Worm (Caenorhabditis elegans) whole organism, young adult: ENCODE measurements around the gene damt-1.

ENCODE experiments used
- B0035.1 ChIP-seq: sonication (generic microtip); optimal IDR thresholded peaks from 2 replicates; lab custom pipeline; 2016; ENCODE audit warnings: missing genetic modification characterization, mild to moderate bottlenecking, missing compliant biosample characterization, missing genotype, missing genetic modification reagents
- B0336.3 ChIP-seq: fragments of 200-800 bp; sonication (Bioruptor generic); IDR thresholded peaks from 2 replicates; pipeline ENCODE4 v1.3.6; 2022; ENCODE audit warnings: missing genetic modification characterization, missing compliant biosample characterization
- F39B2.1 ChIP-seq: fragments of 200-800 bp; sonication (Bioruptor generic); IDR thresholded peaks from 2 replicates; pipeline ENCODE4 v1.3.6; 2022; ENCODE audit warnings: missing genetic modification reagents, missing genetic modification characterization, missing compliant biosample characterization
- F55B11.4 ChIP-seq: sonication (generic microtip); optimal IDR thresholded peaks from 2 replicates; lab custom pipeline; 2016; ENCODE audit warnings: missing compliant biosample characterization, missing genetic modification characterization, borderline replicate concordance; ENCODE audit not compliant: insufficient read depth
- T26A5.8 ChIP-seq: sonication (generic microtip); optimal IDR thresholded peaks from 2 replicates; lab custom pipeline; 2016; ENCODE audit warnings: missing genetic modification characterization, missing compliant biosample characterization
- Y53G8AR.9 ChIP-seq: fragments of 200-800 bp; sonication (Bioruptor generic); conservative IDR thresholded peaks from 2 replicates; pipeline ENCODE4 v1.3.6; 2022; ENCODE audit warnings: missing genetic modification reagents, missing genetic modification characterization, missing compliant biosample characterization
- Y56A3A.18 ChIP-seq: fragments of 200-800 bp; sonication (Bioruptor generic); IDR thresholded peaks from 2 replicates; pipeline ENCODE4 v1.3.6; 2022; ENCODE audit warnings: missing genetic modification reagents, missing genetic modification characterization, missing compliant biosample characterization
- Y79H2A.3 ChIP-seq: fragments of 200-800 bp; sonication (Bioruptor generic); conservative IDR thresholded peaks from 2 replicates; pipeline ENCODE4 v1.3.6; 2022; ENCODE audit warnings: missing genetic modification reagents, missing genetic modification characterization, missing compliant biosample characterization
- ZK185.1 ChIP-seq: sonication (generic microtip); optimal IDR thresholded peaks from 2 replicates; lab custom pipeline; 2016; ENCODE audit warnings: mild to moderate bottlenecking, missing genetic modification characterization, missing compliant biosample characterization; ENCODE audit not compliant: poor library complexity, severe bottlenecking
- ama-1 ChIP-seq, 3 experiments: fragments of 150-350 bp in 1 of 3; sonication (generic microtip) in 2 of 3; optimal IDR thresholded peaks; 2 replicates each; lab custom pipeline; 2014 to 2018; ENCODE audit warnings: missing biosample characterization in 2 of 3, missing genetic modification characterization in 2 of 3, missing genetic modification reagents in 2 of 3
- aptf-3 ChIP-seq: fragments of 200-800 bp; sonication (Bioruptor generic); IDR thresholded peaks from 2 replicates; pipeline ENCODE4 v1.3.6; 2022; ENCODE audit warnings: missing genetic modification characterization, missing compliant biosample characterization
- athp-1 ChIP-seq: sonication (generic microtip); optimal IDR thresholded peaks from 2 replicates; lab custom pipeline; 2017; ENCODE audit warnings: mild to moderate bottlenecking, missing genetic modification characterization, missing compliant biosample characterization
- attf-6 ChIP-seq: fragments of 200-800 bp; sonication (Bioruptor generic); IDR thresholded peaks from 2 replicates; pipeline ENCODE4 v1.3.6; 2022; ENCODE audit warnings: missing genetic modification reagents, missing genetic modification characterization, missing compliant biosample characterization
- cebp-1 ChIP-seq, 2 experiments: fragments of 200-800 bp in 1 of 2; sonication (Bioruptor generic) in 1 of 2; sonication (generic microtip) in 1 of 2; IDR thresholded peaks in 1 of 2; optimal IDR thresholded peaks in 1 of 2; 2 replicates each; pipeline versions ENCODE4 v1.3.6 to Lab custom; 2017 to 2022; ENCODE audit warnings: missing compliant biosample characterization in 2 of 2, missing genetic modification characterization in 2 of 2, mild to moderate bottlenecking in 1 of 2, missing genetic modification reagents in 1 of 2, moderate library complexity in 1 of 2
- ceh-100 ChIP-seq: fragments of 200-800 bp; sonication (Bioruptor generic); IDR thresholded peaks from 2 replicates; pipeline ENCODE4 v1.3.6; 2022; ENCODE audit warnings: missing genetic modification reagents, missing genetic modification characterization, missing compliant biosample characterization
- ceh-40 ChIP-seq: fragments of 200-800 bp; sonication (Bioruptor generic); IDR thresholded peaks from 2 replicates; pipeline ENCODE4 v1.3.6; 2022; ENCODE audit warnings: missing genetic modification characterization, missing compliant biosample characterization
- ceh-58 ChIP-seq: fragments of 200-800 bp; sonication (Bioruptor generic); IDR thresholded peaks from 2 replicates; pipeline ENCODE4 v1.3.6; 2022; ENCODE audit warnings: missing genetic modification characterization, missing compliant biosample characterization
- ceh-91 ChIP-seq: fragments of 200-800 bp; sonication (Bioruptor generic); IDR thresholded peaks from 2 replicates; pipeline ENCODE4 v1.3.6; 2022; ENCODE audit warnings: missing genetic modification reagents, missing genetic modification characterization, missing compliant biosample characterization
- efl-1 ChIP-seq: fragments of 150-350 bp; optimal IDR thresholded peaks from 2 replicates; lab custom pipeline; 2014; ENCODE audit warnings: missing biosample characterization, missing genetic modification reagents, missing genetic modification characterization
- egl-44 ChIP-seq: fragments of 200-800 bp; sonication (Bioruptor generic); IDR thresholded peaks from 2 replicates; pipeline ENCODE4 v1.3.6; 2022; ENCODE audit warnings: missing genetic modification reagents, missing genetic modification characterization, missing compliant biosample characterization
- egrh-3 ChIP-seq: fragments of 200-800 bp; sonication (Bioruptor generic); IDR thresholded peaks from 2 replicates; pipeline ENCODE4 v1.3.6; 2022; ENCODE audit warnings: missing genetic modification reagents, missing genetic modification characterization, missing compliant biosample characterization
- fkh-3 ChIP-seq: sonication (generic microtip); optimal IDR thresholded peaks from 2 replicates; lab custom pipeline; 2016; ENCODE audit warnings: mild to moderate bottlenecking, missing genetic modification characterization, missing compliant biosample characterization
- hmg-1.2 ChIP-seq: fragments of 200-800 bp; sonication (Bioruptor generic); IDR thresholded peaks from 2 replicates; pipeline ENCODE4 v1.3.6; 2022; ENCODE audit warnings: missing genetic modification reagents, missing genetic modification characterization, missing compliant biosample characterization
- hrde-1 ChIP-seq: sonication (generic microtip); optimal IDR thresholded peaks from 2 replicates; lab custom pipeline; 2016; ENCODE audit warnings: missing genetic modification characterization, mild to moderate bottlenecking, missing compliant biosample characterization, moderate library complexity, missing genotype, missing genetic modification reagents, borderline replicate concordance
- lag-1 ChIP-seq: fragments of 200-800 bp; sonication (Bioruptor generic); IDR thresholded peaks from 2 replicates; pipeline ENCODE4 v1.3.6; 2022; ENCODE audit warnings: missing genetic modification reagents, missing genetic modification characterization, missing compliant biosample characterization
- let-526 ChIP-seq: fragments of 200-800 bp; sonication (Bioruptor generic); IDR thresholded peaks from 2 replicates; pipeline ENCODE4 v1.3.6; 2022; ENCODE audit warnings: missing genetic modification reagents, missing genetic modification characterization, missing compliant biosample characterization
- lsl-1 ChIP-seq: fragments of 200-800 bp; sonication (Bioruptor generic); optimal IDR thresholded peaks from 2 replicates; lab custom pipeline; 2018; ENCODE audit warnings: mild to moderate bottlenecking, missing genetic modification characterization, moderate library complexity, missing compliant biosample characterization
- madf-3 ChIP-seq: fragments of 200-800 bp; sonication (Bioruptor generic); IDR thresholded peaks from 2 replicates; pipeline ENCODE4 v1.3.6; 2022; ENCODE audit warnings: missing genetic modification reagents, missing genetic modification characterization, missing compliant biosample characterization
- madf-6 ChIP-seq: fragments of 200-800 bp; sonication (Bioruptor generic); IDR thresholded peaks from 2 replicates; pipeline ENCODE4 v1.3.6; 2022; ENCODE audit warnings: missing genetic modification reagents, missing genetic modification characterization, missing compliant biosample characterization
- mxl-1 ChIP-seq: sonication (generic microtip); optimal IDR thresholded peaks from 2 replicates; lab custom pipeline; 2016; ENCODE audit warnings: missing genetic modification characterization, missing compliant biosample characterization
- nfyb-1 ChIP-seq: fragments of 200-800 bp; sonication (Bioruptor generic); IDR thresholded peaks from 2 replicates; pipeline ENCODE4 v1.3.6; 2022; ENCODE audit warnings: missing genetic modification reagents, missing genetic modification characterization, missing compliant biosample characterization
- nhr-120 ChIP-seq: fragments of 200-800 bp; sonication (Bioruptor generic); IDR thresholded peaks from 2 replicates; pipeline ENCODE4 v1.3.6; 2022; ENCODE audit warnings: missing genetic modification characterization, missing compliant biosample characterization
- nhr-179 ChIP-seq: sonication (generic microtip); optimal IDR thresholded peaks from 2 replicates; lab custom pipeline; 2016; ENCODE audit warnings: mild to moderate bottlenecking, missing genetic modification characterization, missing compliant biosample characterization
- pha-4 ChIP-seq: fragments of 150-350 bp; sonication (generic microtip); optimal IDR thresholded peaks from 2 replicates; lab custom pipeline; 2014; ENCODE audit warnings: missing biosample characterization, missing genetic modification reagents, missing genetic modification characterization
- rec-8 ChIP-seq, 2 experiments: sonication (generic microtip); optimal IDR thresholded peaks; 2 replicates each; lab custom pipeline; 2016; ENCODE audit warnings: mild to moderate bottlenecking in 2 of 2, missing genetic modification characterization in 2 of 2, missing genetic modification reagents in 2 of 2, missing genotype in 2 of 2, missing biosample characterization in 1 of 2, missing compliant biosample characterization in 1 of 2, moderate library complexity in 1 of 2
- repo-1 ChIP-seq: sonication (generic microtip); optimal IDR thresholded peaks from 2 replicates; lab custom pipeline; 2017; ENCODE audit warnings: mild to moderate bottlenecking, missing genetic modification characterization, missing compliant biosample characterization
- sdz-38 ChIP-seq: sonication (generic microtip); optimal IDR thresholded peaks from 2 replicates; lab custom pipeline; 2016; ENCODE audit warnings: missing genotype, missing genetic modification characterization, missing compliant biosample characterization
- sptf-2 ChIP-seq: fragments of 200-800 bp; sonication (Bioruptor generic); optimal IDR thresholded peaks from 2 replicates; lab custom pipeline; 2018; ENCODE audit warnings: mild to moderate bottlenecking, missing genetic modification characterization, missing compliant biosample characterization
- tbp1 ChIP-seq: fragments of 200-800 bp; sonication (Bioruptor generic); optimal IDR thresholded peaks from 2 replicates; lab custom pipeline; 2018; ENCODE audit warnings: mild to moderate bottlenecking, missing genetic modification characterization, missing compliant biosample characterization
- unc-62 ChIP-seq: fragments of 150-350 bp; optimal IDR thresholded peaks from 2 replicates; lab custom pipeline; 2014; ENCODE audit warnings: missing biosample characterization, missing genetic modification reagents, missing genetic modification characterization
- zim-3 ChIP-seq: sonication (generic microtip); optimal IDR thresholded peaks from 2 replicates; lab custom pipeline; 2017; ENCODE audit warnings: mild to moderate bottlenecking, missing genetic modification characterization, moderate library complexity, missing compliant biosample characterization
- ztf-22 ChIP-seq: fragments of 200-800 bp; sonication (Bioruptor generic); optimal IDR thresholded peaks from 2 replicates; lab custom pipeline; 2018; ENCODE audit warnings: mild to moderate bottlenecking, missing genetic modification characterization, moderate library complexity, missing compliant biosample characterization
- ztf-28 ChIP-seq: fragments of 200-800 bp; sonication (Bioruptor generic); IDR thresholded peaks from 2 replicates; pipeline ENCODE4 v1.3.6; 2022; ENCODE audit warnings: missing genetic modification reagents, missing genetic modification characterization, missing compliant biosample characterization
- ztf-3 ChIP-seq: fragments of 200-800 bp; sonication (Bioruptor generic); optimal IDR thresholded peaks from 2 replicates; lab custom pipeline; 2018; ENCODE audit warnings: mild to moderate bottlenecking, missing genetic modification characterization, missing compliant biosample characterization

Gene damt-1

ce11 chrII:5727707-5728106, 7.8 kb downstream of the damt-1 start, which contains the start of gene rab-3:
Gene rab-3, minus strand, starts transcription at chrII:5727853.
- TF ChIP-seq sptf-2 (GFP tag; lab: Kevin White, UChicago), result no peak
- no peak for TF ChIP-seq egrh-3 (GFP tag; lab: Robert Waterston, UW)
- no peak for TF ChIP-seq rec-8 (tag; optimal IDR thresholded peaks at IDR 0.05; lab: Kevin White, UChicago)
- TF ChIP-seq ceh-100 (GFP tag; lab: Robert Waterston, UW), result no peak
- no peak for TF ChIP-seq unc-62 (GFP tag; lab: Kevin White, UChicago)
- no peak for TF ChIP-seq let-526
- TF ChIP-seq ztf-3 (GFP tag; lab: Kevin White, UChicago), result no peak
- TF ChIP-seq ztf-28 (GFP tag; lab: Robert Waterston, UW), result no peak
- TF ChIP-seq repo-1 (tag; lab: Kevin White, UChicago), result no peak
- no peak for TF ChIP-seq hrde-1 (tag; lab: Kevin White, UChicago)
- no peak for TF ChIP-seq hmg-1.2 (GFP tag; lab: Robert Waterston, UW)
- TF ChIP-seq ama-1 (optimal IDR thresholded peaks at IDR 0.05; lab: Kevin White, UChicago), result no peak
- no peak for TF ChIP-seq ama-1 (GFP tag; optimal IDR thresholded peaks at IDR 0.05; lab: Kevin White, UChicago)
- TF ChIP-seq F55B11.4, result no peak
- no peak for TF ChIP-seq ceh-58
- TF ChIP-seq fkh-3 (tag; lab: Kevin White, UChicago), result no peak

DNA sequence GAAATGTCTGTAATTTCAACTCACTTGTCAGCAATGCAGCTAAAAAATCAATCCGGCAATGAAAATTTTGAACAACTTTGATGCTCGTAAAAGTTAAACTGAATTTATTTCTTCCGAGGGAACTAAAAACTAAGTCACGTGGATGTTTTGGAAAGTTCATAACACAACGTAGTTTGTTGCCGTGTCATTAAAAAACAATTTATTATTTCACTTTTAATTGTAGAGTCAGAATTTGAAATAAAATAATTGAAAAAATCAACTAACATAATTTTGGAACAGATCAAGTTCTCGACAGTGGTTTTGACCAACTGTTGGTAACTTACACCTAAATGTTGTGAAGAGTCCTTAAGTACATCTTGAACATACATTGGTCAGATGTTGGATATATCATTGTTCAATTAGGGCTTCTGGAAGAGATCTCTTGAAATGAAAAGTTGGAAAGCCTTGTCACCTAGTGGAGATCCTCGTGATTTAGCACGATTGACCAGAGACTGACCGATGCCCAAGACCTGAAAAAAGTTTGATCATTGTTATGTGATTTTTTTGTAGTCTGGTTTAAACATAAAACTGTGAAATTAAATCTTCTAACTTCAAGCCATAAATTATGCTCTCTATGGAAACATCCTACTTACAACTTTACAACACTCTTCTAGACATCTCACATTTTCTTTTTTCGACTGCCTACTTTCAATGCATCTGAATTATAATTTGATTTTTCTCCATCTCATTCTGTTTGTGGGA, 10.6 kb downstream of the damt-1 start, which contains the start of the genes C18A3.7 and C18A3.11:
Gene C18A3.7 (minus strand): TSS at position 101 of the 741 bp plus-strand sequence.
Gene C18A3.11 (plus strand): TSS at position 691 of the 741 bp plus-strand sequence.
- TF ChIP-seq fkh-3 (tag; lab: Kevin White, UChicago) (no peak), B0035.1 (tag; lab: Kevin White, UChicago) (no peak), mxl-1 (tag; lab: Kevin White, UChicago) (no peak), T26A5.8 (tag; lab: Kevin White, UChicago) (no peak), Y56A3A.18 (no peak), ztf-22 (GFP tag; lab: Kevin White, UChicago) (no peak), nhr-179 (tag; lab: Kevin White, UChicago) (no peak), zim-3 (tag; lab: Kevin White, UChicago) (no peak), nfyb-1 (GFP tag; lab: Robert Waterston, UW) (no peak), Y79H2A.3 (GFP tag; lab: Robert Waterston, UW) (no peak), ceh-40 (GFP tag; lab: Robert Waterston, UW) (no peak), madf-6 (GFP tag; lab: Robert Waterston, UW) (no peak), ztf-3 (GFP tag; lab: Kevin White, UChicago) (no peak), ceh-91 (GFP tag; lab: Robert Waterston, UW) (no peak), ama-1 (optimal IDR thresholded peaks at IDR 0.05; lab: Kevin White, UChicago) (no peak), ama-1 (GFP tag; optimal IDR thresholded peaks at IDR 0.05; lab: Kevin White, UChicago) (no peak), lsl-1 (GFP tag; lab: Kevin White, UChicago) (no peak), athp-1 (no peak), F39B2.1 (GFP tag; lab: Robert Waterston, UW) (no peak), egl-44 (GFP tag; lab: Robert Waterston, UW) (no peak), pha-4 (tag; lab: Kevin White, UChicago) (no peak)

ce11 chrII:5734883-5735282, 14.9 kb downstream of the damt-1 start:
- TF ChIP-seq B0336.3 (GFP tag; lab: Robert Waterston, UW) (no peak), sdz-38 (no peak), cebp-1 (GFP tag; IDR thresholded peaks at IDR 0.05; lab: Robert Waterston, UW) (no peak), cebp-1 (tag; optimal IDR thresholded peaks at IDR 0.05; lab: Kevin White, UChicago) (no peak), ceh-91 (GFP tag; lab: Robert Waterston, UW) (no peak), zim-3 (tag; lab: Kevin White, UChicago) (no peak), Y53G8AR.9 (GFP tag; lab: Robert Waterston, UW) (no peak), madf-3 (GFP tag; lab: Robert Waterston, UW) (no peak), attf-6 (GFP tag; lab: Robert Waterston, UW) (no peak), aptf-3 (no peak), ZK185.1 (tag; lab: Kevin White, UChicago) (no peak), lag-1 (GFP tag; lab: Robert Waterston, UW) (no peak), ztf-28 (GFP tag; lab: Robert Waterston, UW) (no peak), nhr-120 (GFP tag; lab: Robert Waterston, UW) (no peak), efl-1 (GFP tag; lab: Kevin White, UChicago) (no peak), tbp1 (GFP tag; lab: Kevin White, UChicago) (no peak)
